Fruit fly (Drosophila melanogaster): Measurements from ENCODE around the gene Wnt4.
A peak's percentile ranks its signal among the peaks of the same experiment; 100 is the strongest.

The Wnt4 gene

DNA sequence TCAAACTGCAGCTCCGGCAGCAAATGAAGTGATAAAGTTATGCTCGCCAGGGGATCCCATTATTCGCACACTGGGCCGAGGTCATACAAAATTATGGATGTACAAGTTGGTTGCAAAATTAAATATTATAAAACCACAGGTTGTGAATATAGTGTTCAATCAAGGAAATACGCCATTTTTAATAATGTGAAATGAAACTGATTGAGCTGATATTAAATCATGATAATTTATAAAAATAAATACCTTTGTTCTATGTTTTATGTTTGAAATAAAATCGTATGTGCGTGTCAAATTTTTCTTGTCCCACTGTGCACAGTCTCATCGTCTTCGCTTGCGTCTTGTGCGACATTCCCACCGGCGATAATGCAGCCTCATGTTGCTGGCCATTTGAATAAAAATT lies 19.0 kb upstream of the Wnt4 start (continued):
- TF ChIP-seq Hand (GFP tag; optimal IDR thresholded peaks at IDR 0.05) (no peak), sob (GFP tag; IDR thresholded peaks at IDR 0.05) (0 out of 2 replicates have a peak, but pooled peaks have one; percentile 31), maf-S (GFP tag; optimal IDR thresholded peaks at IDR 0.05) (no peak), Oli (tag; optimal IDR thresholded peaks at IDR 0.05) (peak; percentile 83), CG16863 (GFP tag; optimal IDR thresholded peaks at IDR 0.05) (peak; percentile 57), CoRest (tag; optimal IDR thresholded peaks at IDR 0.05) (peak; percentile 82), Hmx (GFP tag; optimal IDR thresholded peaks at IDR 0.05) (no peak), MBD-R2 (GFP tag; IDR thresholded peaks at IDR 0.05) (no peak), wor (GFP tag; IDR thresholded peaks at IDR 0.05) (peak; percentile 65), CG18476 (GFP tag; optimal IDR thresholded peaks at IDR 0.05) (peak; percentile 72), bigmax (GFP tag; optimal IDR thresholded peaks at IDR 0.05) (no peak), dimm (GFP tag; IDR thresholded peaks at IDR 0.05) (peak; percentile 65), kay (GFP tag; optimal IDR thresholded peaks at IDR 0.05) (peak; percentile 48), CG32767 (GFP tag; IDR thresholded peaks at IDR 0.05) (peak; percentile 82), CG7839 (tag; optimal IDR thresholded peaks at IDR 0.05) (peak; percentile 82), pita (GFP tag; optimal IDR thresholded peaks at IDR 0.05) (no peak), Elba2 (GFP tag; optimal IDR thresholded peaks at IDR 0.05) (peak; percentile 5), tx (GFP tag; optimal IDR thresholded peaks at IDR 0.05) (no peak), E2f2 (GFP tag; IDR thresholded peaks at IDR 0.05) (peak; percentile 35; the same call in 1 of the 2 replicates), CG12236 (GFP tag; optimal IDR thresholded peaks at IDR 0.05) (peak; percentile 27), ara (GFP tag; IDR thresholded peaks at IDR 0.05) (peak; percentile 75), CG7963 (GFP tag; IDR thresholded peaks at IDR 0.05; ENCODE audit: partially characterized antibody) (no peak), CG4854 (GFP tag; optimal IDR thresholded peaks at IDR 0.05) (peak; percentile 23), CG13624 (GFP tag; optimal IDR thresholded peaks at IDR 0.05) (no peak), NC2α (GFP tag; optimal IDR thresholded peaks at IDR 0.05) (peak; percentile 36), vnd (GFP tag; IDR thresholded peaks at IDR 0.05; ENCODE audit: partially characterized antibody) (no peak), Atf3 (GFP tag; optimal IDR thresholded peaks at IDR 0.05) (no peak), ems (GFP tag; optimal IDR thresholded peaks at IDR 0.05) (peak; percentile 32), pan (optimal IDR thresholded peaks at IDR 0.05) (no peak), pan (GFP tag; optimal IDR thresholded peaks at IDR 0.05 in 1 of 2, IDR thresholded peaks at IDR 0.05 in 1 of 2) (peak in 1 of 2 experiments; percentile 66), pum (GFP tag; optimal IDR thresholded peaks at IDR 0.05) (peak; percentile 45), NK7.1 (GFP tag; optimal IDR thresholded peaks at IDR 0.05) (no peak), sisA (GFP tag; IDR thresholded peaks at IDR 0.05) (peak; percentile 76), klu (GFP tag; IDR thresholded peaks at IDR 0.05) (0 out of 2 replicates have a peak, but pooled peaks have one; percentile 23), run (tag; optimal IDR thresholded peaks at IDR 0.05) (peak; percentile 73), CG12744 (GFP tag; optimal IDR thresholded peaks at IDR 0.05) (no peak), CG12104 (GFP tag; optimal IDR thresholded peaks at IDR 0.05) (peak; percentile 47), vvl (GFP tag; IDR thresholded peaks at IDR 0.05) (peak; percentile 80), CG11247 (GFP tag; IDR thresholded peaks at IDR 0.05) (no peak), Xbp1 (GFP tag; optimal IDR thresholded peaks at IDR 0.05) (peak; percentile 69), HmgZ (tag; optimal IDR thresholded peaks at IDR 0.05) (peak; percentile 31), ato (GFP tag; IDR thresholded peaks at IDR 0.05; ENCODE audit: partially characterized antibody) (no peak), CG30403 (GFP tag; optimal IDR thresholded peaks at IDR 0.05) (peak; percentile 79), nerfin-2 (GFP tag; IDR thresholded peaks at IDR 0.05; ENCODE audit: partially characterized antibody) (no peak), CG17802 (tag; optimal IDR thresholded peaks at IDR 0.05) (peak; percentile 18), CG34376 (GFP tag; optimal IDR thresholded peaks at IDR 0.05) (no peak), Ets65A (GFP tag) (no peak), fd3F (GFP tag; optimal IDR thresholded peaks at IDR 0.05) (no peak), disco-r (GFP tag; optimal IDR thresholded peaks at IDR 0.05) (peak; percentile 23), HLH3B (GFP tag; IDR thresholded peaks at IDR 0.05) (peak; percentile 62), Myb (GFP tag; optimal IDR thresholded peaks at IDR 0.05) (no peak), Antp (GFP tag; optimal IDR thresholded peaks at IDR 0.05) (no peak)

All from whole organism, embryonic.